Worm (Caenorhabditis elegans): ENCODE results near the gene ZK673.11.

DNA sequence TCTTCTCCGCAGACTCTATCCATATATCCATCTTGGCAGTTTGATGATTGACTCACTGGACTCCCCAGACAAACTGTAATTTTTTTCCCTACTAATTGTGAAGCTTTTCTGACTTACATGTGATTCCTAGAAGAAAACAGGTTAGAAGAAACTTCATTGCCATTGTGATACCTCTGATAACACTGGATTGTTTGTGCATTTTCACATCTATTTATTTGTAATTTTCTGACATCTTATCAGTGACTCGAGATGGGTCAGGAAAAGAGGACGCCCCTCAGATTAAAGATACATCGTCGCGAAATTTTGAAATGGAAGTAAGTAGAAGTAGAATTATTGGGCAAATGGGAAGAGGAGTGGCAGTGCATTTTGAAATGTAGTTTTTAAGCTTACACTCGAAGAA is 33.2 kb downstream of the ZK673.11 start, which contains the start of gene clec-61:
- TF ChIP-seq ceh-28 (tag; optimal IDR thresholded peaks at IDR 0.05) = no peak
- no peak for TF ChIP-seq ceh-62 (tag; optimal IDR thresholded peaks at IDR 0.05)
- TF ChIP-seq nhr-28 (tag; optimal IDR thresholded peaks at IDR 0.05) = peak; percentile 58
- TF ChIP-seq pqm-1 (tag; optimal IDR thresholded peaks at IDR 0.05) = peak; percentile 23
- TF ChIP-seq F26F4.8 (GFP tag; conservative IDR thresholded peaks at IDR 0.05) = no peak
- TF ChIP-seq lin-15B (tag; optimal IDR thresholded peaks at IDR 0.05) = no peak
- TF ChIP-seq lin-39 (tag; optimal IDR thresholded peaks at IDR 0.05) = no peak
- no peak for TF ChIP-seq zag-1 (tag; optimal IDR thresholded peaks at IDR 0.05)
- no peak for TF ChIP-seq mep-1 (tag; optimal IDR thresholded peaks at IDR 0.05)
